Worm (Caenorhabditis elegans) whole organism, L1 larva: ENCODE results near the gene otpl-6.
A peak's percentile ranks its signal among the peaks of the same experiment; 100 is the strongest.

Experiments
- C34B4.2 ChIP-seq: sonication (generic microtip); optimal IDR thresholded peaks from 2 replicates; lab custom pipeline; 2017; ENCODE audit warnings: mild to moderate bottlenecking, missing genetic modification characterization, missing compliant biosample characterization
- alr-1 ChIP-seq: fragments of 200-800 bp; sonication (Bioruptor generic); optimal IDR thresholded peaks from 2 replicates; lab custom pipeline; 2018; ENCODE audit warnings: borderline replicate concordance, mild to moderate bottlenecking, missing genetic modification characterization, missing compliant biosample characterization
- ceh-63 ChIP-seq: fragments of 200-800 bp; sonication (Bioruptor generic); optimal IDR thresholded peaks from 2 replicates; lab custom pipeline; 2018; ENCODE audit warnings: mild to moderate bottlenecking, missing genetic modification characterization, missing compliant biosample characterization
- ceh-82 ChIP-seq, 3 experiments: fragments of 150-350 bp in 1 of 3; sonication (generic microtip) in 2 of 3; optimal IDR thresholded peaks; 2 replicates each; lab custom pipeline; 2014 to 2017; ENCODE audit warnings: missing biosample characterization in 3 of 3, missing genetic modification characterization in 3 of 3
- dpl-1 ChIP-seq, 3 experiments: fragments of 150-350 bp in 2 of 3; sonication (generic microtip) in 1 of 3; optimal IDR thresholded peaks; 2 replicates each; lab custom pipeline; 2014 to 2017; ENCODE audit warnings: missing biosample characterization in 3 of 3, missing genetic modification characterization in 3 of 3, missing genetic modification reagents in 3 of 3
- efl-3 ChIP-seq: fragments of 200-800 bp; sonication (Bioruptor generic); optimal IDR thresholded peaks from 2 replicates; lab custom pipeline; 2018; ENCODE audit warnings: mild to moderate bottlenecking, missing genetic modification characterization, missing compliant biosample characterization
- egl-13 ChIP-seq: sonication (generic microtip); optimal IDR thresholded peaks from 2 replicates; lab custom pipeline; 2016; ENCODE audit warnings: missing genotype, missing genetic modification reagents, missing genetic modification characterization, missing compliant biosample characterization
- elt-2 ChIP-seq: sonication (generic microtip); optimal IDR thresholded peaks from 2 replicates; lab custom pipeline; 2016; ENCODE audit warnings: missing genetic modification characterization, mild to moderate bottlenecking, inconsistent platforms, missing compliant biosample characterization, missing genetic modification reagents
- elt-3 ChIP-seq, 6 experiments: fragments of 150-350 bp in 1 of 6; sonication (generic microtip); optimal IDR thresholded peaks; 2 replicates each; lab custom pipeline; 2017 to 2018; ENCODE audit warnings: missing biosample characterization in 6 of 6, missing genetic modification characterization in 6 of 6, inconsistent platforms in 1 of 6
- grh-1 ChIP-seq: fragments of 200-800 bp; sonication (Bioruptor generic); IDR thresholded peaks from 2 replicates; pipeline ENCODE4 v1.3.6; 2022; ENCODE audit warnings: missing genetic modification reagents, missing genetic modification characterization, missing compliant biosample characterization
- hlh-17 ChIP-seq: fragments of 200-800 bp; sonication (Bioruptor generic); optimal IDR thresholded peaks from 2 replicates; lab custom pipeline; 2018; ENCODE audit warnings: missing genetic modification characterization, mild to moderate bottlenecking, missing compliant biosample characterization, moderate library complexity, borderline replicate concordance
- irx-1 ChIP-seq: sonication (generic microtip); optimal IDR thresholded peaks from 2 replicates; lab custom pipeline; 2016; ENCODE audit warnings: missing genetic modification characterization, missing compliant biosample characterization
- isw-1 ChIP-seq: fragments of 200-800 bp; sonication (Bioruptor generic); IDR thresholded peaks from 2 replicates; pipeline ENCODE4 v1.3.6; 2022; ENCODE audit warnings: missing genetic modification characterization, missing compliant biosample characterization
- lin-14 ChIP-seq: fragments of 200-800 bp; sonication (Bioruptor generic); optimal IDR thresholded peaks from 2 replicates; lab custom pipeline; 2018; ENCODE audit warnings: mild to moderate bottlenecking, missing genetic modification characterization, moderate library complexity, missing compliant biosample characterization
- lir-3 ChIP-seq: sonication (generic microtip); optimal IDR thresholded peaks from 2 replicates; lab custom pipeline; 2016; ENCODE audit warnings: mild to moderate bottlenecking, missing genetic modification characterization, moderate library complexity, missing compliant biosample characterization; ENCODE audit not compliant: poor library complexity
- lsy-2 ChIP-seq, 2 experiments: fragments of 150-350 bp; optimal IDR thresholded peaks; 2 replicates each; lab custom pipeline; 2014; ENCODE audit warnings: missing biosample characterization in 2 of 2, missing genetic modification characterization in 2 of 2
- mdl-1 ChIP-seq, 2 experiments: fragments of 150-350 bp; optimal IDR thresholded peaks; 2 replicates each; lab custom pipeline; 2014 to 2017; ENCODE audit warnings: missing biosample characterization in 2 of 2, missing genetic modification characterization in 2 of 2, inconsistent platforms in 1 of 2
- nhr-28 ChIP-seq: fragments of 150-350 bp; optimal IDR thresholded peaks from 2 replicates; lab custom pipeline; 2014; ENCODE audit warnings: missing biosample characterization, missing genetic modification characterization
- nhr-47 ChIP-seq: sonication (generic microtip); optimal IDR thresholded peaks from 2 replicates; lab custom pipeline; 2016; ENCODE audit warnings: mild to moderate bottlenecking, missing genetic modification characterization, moderate library complexity, missing compliant biosample characterization
- nhr-77 ChIP-seq: fragments of 150-350 bp; optimal IDR thresholded peaks from 2 replicates; lab custom pipeline; 2014; ENCODE audit warnings: missing biosample characterization, missing genetic modification characterization
- nhr-84 ChIP-seq: sonication (generic microtip); optimal IDR thresholded peaks from 2 replicates; lab custom pipeline; 2017; ENCODE audit warnings: missing biosample characterization, missing genetic modification characterization
- pag-3 ChIP-seq: sonication (generic microtip); optimal IDR thresholded peaks from 2 replicates; lab custom pipeline; 2017; ENCODE audit warnings: missing genetic modification characterization, mild to moderate bottlenecking, missing compliant biosample characterization, antibody characterized with exemption, borderline replicate concordance; ENCODE audit not compliant: insufficient read depth
- sptf-1 ChIP-seq: fragments of 150-350 bp; optimal IDR thresholded peaks from 2 replicates; lab custom pipeline; 2014; ENCODE audit warnings: missing biosample characterization, missing genetic modification characterization
- sup-37 ChIP-seq: fragments of 200-800 bp; sonication (Bioruptor generic); optimal IDR thresholded peaks from 2 replicates; lab custom pipeline; 2018; ENCODE audit warnings: mild to moderate bottlenecking, missing genetic modification characterization, missing compliant biosample characterization
- swsn-7 ChIP-seq: sonication (generic microtip); optimal IDR thresholded peaks from 2 replicates; lab custom pipeline; 2016; ENCODE audit warnings: missing genetic modification characterization, missing compliant biosample characterization
- tbx-2 ChIP-seq: sonication (generic microtip); optimal IDR thresholded peaks from 2 replicates; lab custom pipeline; 2016; ENCODE audit warnings: missing genetic modification characterization, missing compliant biosample characterization
- tlp-1 ChIP-seq: fragments of 150-350 bp; optimal IDR thresholded peaks from 2 replicates; lab custom pipeline; 2014; ENCODE audit warnings: missing biosample characterization, missing genetic modification characterization
- unc-62 ChIP-seq: fragments of 150-350 bp; optimal IDR thresholded peaks from 2 replicates; lab custom pipeline; 2014; ENCODE audit warnings: missing biosample characterization, missing genetic modification reagents, missing genetic modification characterization
- unc-86 ChIP-seq: sonication (generic microtip); optimal IDR thresholded peaks from 2 replicates; lab custom pipeline; 2016; ENCODE audit warnings: missing genetic modification characterization, missing compliant biosample characterization
- unc-98 ChIP-seq: fragments of 200-800 bp; sonication (Bioruptor generic); IDR thresholded peaks from 2 replicates; pipeline ENCODE4 v1.3.6; 2022; ENCODE audit warnings: missing genetic modification characterization, missing compliant biosample characterization
- ztf-11 ChIP-seq, 2 experiments: sonication (generic microtip); optimal IDR thresholded peaks; 2 replicates each; lab custom pipeline; 2016 to 2017; ENCODE audit warnings: missing genetic modification characterization in 2 of 2, missing biosample characterization in 1 of 2, missing compliant biosample characterization in 1 of 2

otpl-6 gene

ce11 chrV:8536213-8536612 lies 10.3 kb downstream of the otpl-6 start, which contains the start of gene his-39:
TSS of gene his-39 (plus strand) at chrV:8536513.
- no peak for TF ChIP-seq ztf-11 (tag; optimal IDR thresholded peaks at IDR 0.05; lab: Kevin White, UChicago)
- TF ChIP-seq nhr-28 (tag; lab: Kevin White, UChicago), result no peak
- TF ChIP-seq mdl-1 (tag; optimal IDR thresholded peaks at IDR 0.05; lab: Kevin White, UChicago), result no peak
- TF ChIP-seq pag-3 (tag; lab: Kevin White, UChicago), result no peak
- TF ChIP-seq unc-86, result no peak
- no peak for TF ChIP-seq tlp-1 (tag; lab: Kevin White, UChicago)
- TF ChIP-seq nhr-84 (tag; lab: Kevin White, UChicago), result no peak
- TF ChIP-seq swsn-7 (tag; lab: Kevin White, UChicago), result no peak
- no peak for TF ChIP-seq sup-37 (GFP tag; lab: Kevin White, UChicago)
- TF ChIP-seq lsy-2 (tag; optimal IDR thresholded peaks at IDR 0.05; lab: Kevin White, UChicago), result no peak
- TF ChIP-seq efl-3 (GFP tag; lab: Kevin White, UChicago), result no peak
- TF ChIP-seq nhr-47, result no peak
- TF ChIP-seq grh-1 (GFP tag; lab: Robert Waterston, UW), result no peak
- no peak for TF ChIP-seq alr-1 (tag; lab: Kevin White, UChicago)
- TF ChIP-seq elt-3 (tag; optimal IDR thresholded peaks at IDR 0.05; lab: Kevin White, UChicago), result no peak
- no peak for TF ChIP-seq irx-1 (tag; lab: Kevin White, UChicago)
- no peak for TF ChIP-seq elt-2 (tag; lab: Kevin White, UChicago)
- no peak for TF ChIP-seq sptf-1 (tag; lab: Kevin White, UChicago)
- TF ChIP-seq lin-14 (GFP tag; lab: Kevin White, UChicago), result no peak

ce11 chrV:8537031-8537430 lies 11.2 kb downstream of the otpl-6 start, which contains the start of gene otpl-4:
TSS of gene otpl-4 (plus strand) at chrV:8537331.
- TF ChIP-seq unc-62 (GFP tag; lab: Kevin White, UChicago) (no peak), unc-98 (GFP tag; lab: Robert Waterston, UW) (no peak), lin-14 (GFP tag; lab: Kevin White, UChicago) (no peak), ztf-11 (tag; optimal IDR thresholded peaks at IDR 0.05; lab: Kevin White, UChicago) (no peak), ceh-82 (tag; optimal IDR thresholded peaks at IDR 0.05; lab: Kevin White, UChicago) (no peak), isw-1 (no peak), ceh-63 (GFP tag; lab: Kevin White, UChicago) (no peak)

- no peak for TF ChIP-seq lir-3 (tag; lab: Kevin White, UChicago)
- no peak for TF ChIP-seq sup-37 (GFP tag; lab: Kevin White, UChicago)
- TF ChIP-seq ceh-82 (tag; optimal IDR thresholded peaks at IDR 0.05; lab: Kevin White, UChicago), result no peak
- TF ChIP-seq isw-1, result no peak
- TF ChIP-seq elt-2 (tag; lab: Kevin White, UChicago), result no peak
- TF ChIP-seq nhr-84 (tag; lab: Kevin White, UChicago), result no peak
- no peak for TF ChIP-seq dpl-1 (GFP tag; optimal IDR thresholded peaks at IDR 0.05; lab: Kevin White, UChicago)
- TF ChIP-seq egl-13, result no peak
- TF ChIP-seq nhr-28 (tag; lab: Kevin White, UChicago), result no peak
- no peak for TF ChIP-seq hlh-17 (GFP tag; lab: Kevin White, UChicago)
These were observed 19.8 kb downstream of the otpl-6 start, which contains the start of the genes slc-17.8 and asns-1 for ce11 chrV:8545531-8546224. TSS of gene slc-17.8 (minus strand) at chrV:8545581. TSS of gene asns-1 (plus strand) at chrV:8546174.

ce11 chrV:8548989-8549388 lies 23.1 kb downstream of the otpl-6 start, which contains the start of gene stdh-4:
TSS of gene stdh-4 (plus strand) at chrV:8549289.
- peak; percentile 0 for TF ChIP-seq tbx-2 (tag; lab: Kevin White, UChicago)
- TF ChIP-seq C34B4.2 (tag; lab: Kevin White, UChicago), result no peak
- TF ChIP-seq nhr-77 (tag; lab: Kevin White, UChicago), result peak; percentile 11
- TF ChIP-seq, all 84 proteins: peak for 2
